In genomic region chrV:3431535-3431990, ce11 we compare ENCODE assay signal across 2 worm cellular contexts.
TF ChIP-seq lines count a peak whose summit lies in the region.

TSS of gene T20D4.19 (minus strand) at chrV:3431635.
TSS of gene srj-9 (plus strand) at chrV:3431940.

TF ChIP-seq in whole organism, mixed stage, embryonic, 35 proteins besides CTCF, POLR2A, EP300 and RAD21:
- no peak for TF ChIP-seq lin-13 (tag; optimal IDR thresholded peaks at IDR 0.05; lab: Kevin White, UChicago)
- peak; percentile 31 for TF ChIP-seq nhr-2 (tag; optimal IDR thresholded peaks at IDR 0.05; lab: Kevin White, UChicago)

TF ChIP-seq in whole organism, young adult, 124 proteins besides CTCF, POLR2A, EP300 and RAD21:
- TF ChIP-seq lin-35 (GFP tag; optimal IDR thresholded peaks at IDR 0.05; lab: Kevin White, UChicago) (no peak), F57A8.1 (GFP tag; optimal IDR thresholded peaks at IDR 0.05; lab: Kevin White, UChicago) (no peak), B0035.1 (tag; optimal IDR thresholded peaks at IDR 0.05; lab: Kevin White, UChicago) (no peak), madf-3 (GFP tag; IDR thresholded peaks at IDR 0.05; lab: Robert Waterston, UW) (0 out of 2 replicates have a peak, but pooled peaks have one; percentile 51), ZK185.1 (tag; optimal IDR thresholded peaks at IDR 0.05; lab: Kevin White, UChicago; ENCODE audit: poor library complexity, severe bottlenecking) (no peak), mxl-1 (tag; optimal IDR thresholded peaks at IDR 0.05; lab: Kevin White, UChicago) (no peak), F55B11.4 (tag; optimal IDR thresholded peaks at IDR 0.05; lab: Kevin White, UChicago; ENCODE audit: borderline replicate concordance, insufficient read depth) (no peak)
